Worm (Caenorhabditis elegans) whole organism, L3 larva: ENCODE data around the gene B0507.7.

Experiments used
- ceh-28 ChIP-seq: fragments of 150-350 bp; optimal IDR thresholded peaks from 2 replicates; lab custom pipeline; 2014; ENCODE audit warnings: missing biosample characterization, missing genetic modification reagents, missing genetic modification characterization
- lin-39 ChIP-seq: fragments of 150-350 bp; optimal IDR thresholded peaks from 2 replicates; lab custom pipeline; 2018; ENCODE audit warnings: missing biosample characterization, missing genetic modification reagents, missing genetic modification characterization
- nhr-12 ChIP-seq: fragments of 150-350 bp; optimal IDR thresholded peaks from 2 replicates; lab custom pipeline; 2014; ENCODE audit warnings: missing biosample characterization, missing genetic modification characterization
- nhr-23 ChIP-seq: fragments of 150-350 bp; optimal IDR thresholded peaks from 2 replicates; lab custom pipeline; 2014; ENCODE audit warnings: missing biosample characterization, missing genetic modification reagents, missing genetic modification characterization
- nhr-237 ChIP-seq: fragments of 150-350 bp; optimal IDR thresholded peaks from 2 replicates; lab custom pipeline; 2014; ENCODE audit warnings: missing biosample characterization, missing genetic modification characterization
- nhr-28 ChIP-seq: fragments of 150-350 bp; optimal IDR thresholded peaks from 2 replicates; lab custom pipeline; 2014; ENCODE audit warnings: missing biosample characterization, missing genetic modification characterization
- nhr-77 ChIP-seq: fragments of 150-350 bp; optimal IDR thresholded peaks from 2 replicates; lab custom pipeline; 2014; ENCODE audit warnings: missing biosample characterization, missing genetic modification characterization
- zag-1 ChIP-seq: fragments of 150-350 bp; optimal IDR thresholded peaks from 2 replicates; lab custom pipeline; 2014; ENCODE audit warnings: missing biosample characterization, missing genetic modification characterization

DNA sequence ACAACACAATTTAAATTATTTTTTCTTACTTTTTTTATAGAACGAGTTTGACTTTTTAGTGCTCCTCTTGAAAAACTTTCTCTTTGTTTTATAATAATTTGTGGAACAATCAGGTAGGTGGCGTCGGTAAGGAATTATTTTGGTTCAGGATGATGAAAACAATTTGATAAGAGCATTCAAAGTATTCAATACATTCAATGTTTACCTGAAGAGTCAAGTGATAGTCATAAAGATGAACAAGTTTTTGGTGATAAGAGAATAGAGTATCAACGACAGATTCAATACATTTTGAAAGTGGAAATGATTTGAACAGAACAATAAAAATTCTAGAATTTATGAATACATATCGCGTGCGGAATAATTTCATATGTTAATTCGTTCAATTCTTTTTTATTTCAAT, 9.0 kb upstream of the B0507.7 start:
- TF ChIP-seq nhr-237 (tag; lab: Kevin White, UChicago) (no peak), nhr-12 (tag; lab: Kevin White, UChicago) (no peak), nhr-23 (tag; lab: Kevin White, UChicago) (no peak), nhr-77 (no peak), nhr-28 (tag; lab: Kevin White, UChicago) (no peak), zag-1 (tag; lab: Kevin White, UChicago) (no peak), lin-39 (tag; lab: Kevin White, UChicago) (no peak), ceh-28 (tag; lab: Kevin White, UChicago) (no peak)
